Worm (Caenorhabditis elegans): Measurements from ENCODE around the gene ckc-1.
A peak's percentile ranks its signal among the peaks of the same experiment; 100 is the strongest.

Gene ckc-1

ce11 chrX:3601531-3601930, 25.1 kb downstream of the ckc-1 start, which contains the start of gene C18B2.3:
Gene C18B2.3, plus strand, starts transcription at chrX:3601831.
- TF ChIP-seq unc-62 (GFP tag; optimal IDR thresholded peaks at IDR 0.05) (no peak), pag-3 (tag; optimal IDR thresholded peaks at IDR 0.05; ENCODE audit: borderline replicate concordance, insufficient read depth) (peak; percentile 39), lin-39 (tag; optimal IDR thresholded peaks at IDR 0.05) (no peak), C04F5.9 (tag; optimal IDR thresholded peaks at IDR 0.05) (no peak), ets-5 (GFP tag; IDR thresholded peaks at IDR 0.05) (no peak), sptf-1 (tag; optimal IDR thresholded peaks at IDR 0.05) (no peak), fos-1 (tag; optimal IDR thresholded peaks at IDR 0.05) (no peak), dsc-1 (tag; optimal IDR thresholded peaks at IDR 0.05) (peak; percentile 23), elt-2 (tag; optimal IDR thresholded peaks at IDR 0.05) (no peak), unc-30 (tag; optimal IDR thresholded peaks at IDR 0.05) (no peak), tbx-2 (tag; optimal IDR thresholded peaks at IDR 0.05) (no peak), elt-3 (tag; optimal IDR thresholded peaks at IDR 0.05) (no peak), fkh-10 (GFP tag; optimal IDR thresholded peaks at IDR 0.05) (no peak), skn-1 (tag; optimal IDR thresholded peaks at IDR 0.05) (no peak), snu-23 (GFP tag; optimal IDR thresholded peaks at IDR 0.05) (no peak), ama-1 (optimal IDR thresholded peaks at IDR 0.05) (no peak), dpl-1 (GFP tag; optimal IDR thresholded peaks at IDR 0.05) (no peak), ceh-90 (tag; optimal IDR thresholded peaks at IDR 0.05) (no peak), lin-14 (GFP tag; optimal IDR thresholded peaks at IDR 0.05) (peak; percentile 12), rnt-1 (tag; optimal IDR thresholded peaks at IDR 0.05) (peak; percentile 20), sox-4 (tag; optimal IDR thresholded peaks at IDR 0.05) (no peak), ces-1 (GFP tag; optimal IDR thresholded peaks at IDR 0.05) (no peak), mep-1 (tag; optimal IDR thresholded peaks at IDR 0.05) (no peak), nhr-90 (tag; optimal IDR thresholded peaks at IDR 0.05; ENCODE audit: poor library complexity) (no peak), ztf-4 (tag; optimal IDR thresholded peaks at IDR 0.05) (no peak)

DNA sequence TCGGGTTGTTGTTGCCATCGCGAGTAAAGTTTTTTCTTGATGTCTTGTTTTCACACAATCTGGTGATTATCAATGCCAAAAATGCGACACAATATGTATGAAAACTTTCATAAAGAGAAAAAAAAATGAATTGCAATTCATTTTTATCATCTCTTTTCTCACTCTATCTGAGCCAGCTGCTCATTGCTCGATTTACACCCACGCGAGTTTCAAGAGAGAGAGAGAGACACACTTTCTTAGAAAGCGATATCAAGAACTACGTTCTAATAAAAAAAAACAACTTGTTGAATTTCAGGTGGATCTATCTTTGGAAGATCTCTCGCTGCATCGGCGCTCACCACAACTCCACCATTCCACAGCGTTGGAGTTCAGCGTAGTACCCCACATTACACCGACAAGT, 26.2 kb downstream of the ckc-1 start:
- TF ChIP-seq nhr-19 (GFP tag; conservative IDR thresholded peaks at IDR 0.05) (0 out of 2 replicates have a peak, but pooled peaks have one; percentile 8), jun-1 (tag; optimal IDR thresholded peaks at IDR 0.05) (no peak), lin-14 (GFP tag; optimal IDR thresholded peaks at IDR 0.05) (peak; percentile 55), rnt-1 (tag; optimal IDR thresholded peaks at IDR 0.05) (peak; percentile 54), nhr-71 (tag; optimal IDR thresholded peaks at IDR 0.05) (peak; percentile 48)

DNA sequence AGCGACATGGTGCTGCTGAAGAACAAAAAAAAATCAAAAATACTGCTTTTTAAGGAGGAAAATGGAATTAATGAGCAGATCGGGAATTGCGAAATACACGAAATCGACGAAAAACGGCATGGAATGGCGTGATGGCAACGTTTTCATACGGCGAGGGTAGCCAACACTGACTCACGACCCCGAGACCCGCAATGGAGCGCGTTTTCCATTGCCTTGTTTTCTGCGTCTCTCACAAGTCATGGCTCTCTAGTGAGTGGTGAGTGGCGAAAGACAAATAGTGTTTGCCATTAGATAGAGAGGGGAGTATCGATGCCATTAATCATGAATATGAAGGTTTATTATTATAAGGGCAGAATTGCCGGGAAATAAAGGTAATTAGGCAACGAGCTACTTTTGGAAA, 29.3 kb downstream of the ckc-1 start, which contains the start of gene C18B2.4:
TSS of gene C18B2.4 (minus strand) at position 15 of the 400 bp plus-strand sequence.
- TF ChIP-seq sptf-1 (tag; optimal IDR thresholded peaks at IDR 0.05), result no peak
- no peak for TF ChIP-seq hpl-2 (GFP tag; optimal IDR thresholded peaks at IDR 0.05)
- no peak for TF ChIP-seq unc-130 (tag; optimal IDR thresholded peaks at IDR 0.05)
- TF ChIP-seq fkh-4 (tag; optimal IDR thresholded peaks at IDR 0.05; ENCODE audit: borderline replicate concordance), result no peak
- TF ChIP-seq nhr-12 (tag; optimal IDR thresholded peaks at IDR 0.05), result no peak
- TF ChIP-seq zag-1 (tag; optimal IDR thresholded peaks at IDR 0.05), result no peak
- no peak for TF ChIP-seq lin-39 (tag; optimal IDR thresholded peaks at IDR 0.05)
- TF ChIP-seq irx-1 (tag; optimal IDR thresholded peaks at IDR 0.05), result peak; percentile 23
- peak; percentile 59 for TF ChIP-seq nhr-19 (GFP tag; conservative IDR thresholded peaks at IDR 0.05)
- peak; percentile 70 for TF ChIP-seq xbp-1 (tag; optimal IDR thresholded peaks at IDR 0.05)
- peak; percentile 43 to 66 for TF ChIP-seq efl-1 (optimal IDR thresholded peaks at IDR 0.05)
- peak in 1 of 2 experiments; percentile 36 for TF ChIP-seq efl-1 (GFP tag; optimal IDR thresholded peaks at IDR 0.05 in 1 of 2)
- peak; percentile 15 to 49 (median 29) for TF ChIP-seq dpl-1 (GFP tag; optimal IDR thresholded peaks at IDR 0.05)
- TF ChIP-seq elt-3 (tag; optimal IDR thresholded peaks at IDR 0.05), result peak in 1 of 6 experiments; percentile 1
- TF ChIP-seq ztf-4 (tag; optimal IDR thresholded peaks at IDR 0.05), result no peak
- peak; percentile 74 for TF ChIP-seq fkh-8 (tag; optimal IDR thresholded peaks at IDR 0.05)
- no peak for TF ChIP-seq C34B4.2 (tag; optimal IDR thresholded peaks at IDR 0.05)
- TF ChIP-seq mef-2 (tag; optimal IDR thresholded peaks at IDR 0.05), result no peak
- peak; percentile 25 to 74 for TF ChIP-seq lsy-2 (tag; optimal IDR thresholded peaks at IDR 0.05)
- TF ChIP-seq nhr-71 (tag; optimal IDR thresholded peaks at IDR 0.05), result peak; percentile 81
- peak; percentile 43 for TF ChIP-seq lin-15B (tag; optimal IDR thresholded peaks at IDR 0.05)
- TF ChIP-seq unc-86 (tag; optimal IDR thresholded peaks at IDR 0.05), result peak; percentile 48
- TF ChIP-seq tlp-1 (tag; optimal IDR thresholded peaks at IDR 0.05), result no peak
- no peak for TF ChIP-seq nhr-90 (tag; optimal IDR thresholded peaks at IDR 0.05; ENCODE audit: poor library complexity)
- TF ChIP-seq nhr-76 (tag; optimal IDR thresholded peaks at IDR 0.05), result no peak
- no peak for TF ChIP-seq nhr-85 (tag)
- peak; percentile 48 for TF ChIP-seq F16B12.6 (tag; optimal IDR thresholded peaks at IDR 0.05)
- TF ChIP-seq fkh-10 (GFP tag; optimal IDR thresholded peaks at IDR 0.05), result no peak
- no peak for TF ChIP-seq unc-62 (GFP tag; optimal IDR thresholded peaks at IDR 0.05)
- no peak for TF ChIP-seq ceh-88 (GFP tag; IDR thresholded peaks at IDR 0.05)
- TF ChIP-seq egl-27 (tag; optimal IDR thresholded peaks at IDR 0.05), result no peak
- TF ChIP-seq zip-4 (GFP tag; optimal IDR thresholded peaks at IDR 0.05), result peak; percentile 51

Data from whole organism, L1 larva.